Worm (Caenorhabditis elegans) whole organism, young adult: ENCODE data around the gene M110.7.

Source experiments
- B0019.2 ChIP-seq: fragments of 200-800 bp; sonication (Bioruptor generic); conservative IDR thresholded peaks from 2 replicates; pipeline ENCODE4 v1.3.6; 2022; ENCODE audit warnings: missing genetic modification reagents, missing genetic modification characterization, missing compliant biosample characterization
- B0035.1 ChIP-seq: sonication (generic microtip); optimal IDR thresholded peaks from 2 replicates; lab custom pipeline; 2016; ENCODE audit warnings: missing genetic modification characterization, mild to moderate bottlenecking, missing compliant biosample characterization, missing genotype, missing genetic modification reagents
- B0261.1 ChIP-seq: sonication (generic microtip); optimal IDR thresholded peaks from 2 replicates; lab custom pipeline; 2016; ENCODE audit warnings: mild to moderate bottlenecking, missing genetic modification characterization, moderate library complexity, missing compliant biosample characterization
- C06A6.2 ChIP-seq: fragments of 200-800 bp; sonication (Bioruptor generic); conservative IDR thresholded peaks from 2 replicates; pipeline ENCODE4 v1.3.6; 2022; ENCODE audit warnings: missing genetic modification characterization, missing compliant biosample characterization
- F22D6.2 ChIP-seq: sonication (generic microtip); optimal IDR thresholded peaks from 2 replicates; lab custom pipeline; 2016; ENCODE audit warnings: mild to moderate bottlenecking, missing genetic modification characterization, missing compliant biosample characterization
- F33H1.4 ChIP-seq: fragments of 200-800 bp; sonication (Bioruptor generic); IDR thresholded peaks from 2 replicates; pipeline ENCODE4 v1.3.6; 2022; ENCODE audit warnings: missing genetic modification reagents, missing genetic modification characterization, missing compliant biosample characterization
- F39B2.1 ChIP-seq: fragments of 200-800 bp; sonication (Bioruptor generic); IDR thresholded peaks from 2 replicates; pipeline ENCODE4 v1.3.6; 2022; ENCODE audit warnings: missing genetic modification reagents, missing genetic modification characterization, missing compliant biosample characterization
- F52B5.7 ChIP-seq: sonication (generic microtip); optimal IDR thresholded peaks from 2 replicates; lab custom pipeline; 2016; ENCODE audit warnings: mild to moderate bottlenecking, missing genetic modification characterization, missing compliant biosample characterization
- F55B11.4 ChIP-seq: sonication (generic microtip); optimal IDR thresholded peaks from 2 replicates; lab custom pipeline; 2016; ENCODE audit warnings: missing compliant biosample characterization, missing genetic modification characterization, borderline replicate concordance; ENCODE audit not compliant: insufficient read depth
- F57A8.1 ChIP-seq: fragments of 200-800 bp; sonication (Bioruptor generic); optimal IDR thresholded peaks from 2 replicates; lab custom pipeline; 2018; ENCODE audit warnings: mild to moderate bottlenecking, missing genetic modification characterization, moderate library complexity, missing compliant biosample characterization
- T07F8.4 ChIP-seq: sonication (generic microtip); optimal IDR thresholded peaks from 2 replicates; lab custom pipeline; 2016; ENCODE audit warnings: mild to moderate bottlenecking, missing genetic modification characterization, moderate library complexity, missing compliant biosample characterization
- Y67H2A.10 ChIP-seq: fragments of 200-800 bp; sonication (Bioruptor generic); conservative IDR thresholded peaks from 2 replicates; pipeline ENCODE4 v1.3.6; 2022; ENCODE audit warnings: missing genetic modification reagents, missing genetic modification characterization, missing compliant biosample characterization
- Y95B8A.8 ChIP-seq: fragments of 200-800 bp; sonication (Bioruptor generic); IDR thresholded peaks from 2 replicates; pipeline ENCODE4 v1.3.6; 2022; ENCODE audit warnings: missing genetic modification reagents, missing genetic modification characterization, missing compliant biosample characterization
- ZK185.1 ChIP-seq: sonication (generic microtip); optimal IDR thresholded peaks from 2 replicates; lab custom pipeline; 2016; ENCODE audit warnings: mild to moderate bottlenecking, missing genetic modification characterization, missing compliant biosample characterization; ENCODE audit not compliant: poor library complexity, severe bottlenecking
- akir-1 ChIP-seq: fragments of 200-800 bp; sonication (Bioruptor generic); optimal IDR thresholded peaks from 2 replicates; lab custom pipeline; 2018; ENCODE audit warnings: mild to moderate bottlenecking, missing genetic modification characterization, moderate library complexity, missing compliant biosample characterization
- ama-1 ChIP-seq, 3 experiments: fragments of 150-350 bp in 1 of 3; sonication (generic microtip) in 2 of 3; optimal IDR thresholded peaks; 2 replicates each; lab custom pipeline; 2014 to 2018; ENCODE audit warnings: missing biosample characterization in 2 of 3, missing genetic modification characterization in 2 of 3, missing genetic modification reagents in 2 of 3
- attf-3 ChIP-seq: fragments of 200-800 bp; sonication (Bioruptor generic); conservative IDR thresholded peaks from 2 replicates; pipeline ENCODE4 v1.3.6; 2022; ENCODE audit warnings: missing genetic modification reagents, missing genetic modification characterization, missing compliant biosample characterization
- attf-6 ChIP-seq: fragments of 200-800 bp; sonication (Bioruptor generic); IDR thresholded peaks from 2 replicates; pipeline ENCODE4 v1.3.6; 2022; ENCODE audit warnings: missing genetic modification reagents, missing genetic modification characterization, missing compliant biosample characterization
- bed-1 ChIP-seq: fragments of 200-800 bp; sonication (Bioruptor generic); IDR thresholded peaks from 2 replicates; pipeline ENCODE4 v1.3.6; 2022; ENCODE audit warnings: missing genetic modification reagents, missing genetic modification characterization, missing compliant biosample characterization
- ccch-3 ChIP-seq: fragments of 200-800 bp; sonication (Bioruptor generic); optimal IDR thresholded peaks from 2 replicates; lab custom pipeline; 2018; ENCODE audit warnings: mild to moderate bottlenecking, missing genetic modification characterization, missing compliant biosample characterization
- ceh-100 ChIP-seq: fragments of 200-800 bp; sonication (Bioruptor generic); IDR thresholded peaks from 2 replicates; pipeline ENCODE4 v1.3.6; 2022; ENCODE audit warnings: missing genetic modification reagents, missing genetic modification characterization, missing compliant biosample characterization
- ceh-40 ChIP-seq: fragments of 200-800 bp; sonication (Bioruptor generic); IDR thresholded peaks from 2 replicates; pipeline ENCODE4 v1.3.6; 2022; ENCODE audit warnings: missing genetic modification characterization, missing compliant biosample characterization
- ceh-58 ChIP-seq: fragments of 200-800 bp; sonication (Bioruptor generic); IDR thresholded peaks from 2 replicates; pipeline ENCODE4 v1.3.6; 2022; ENCODE audit warnings: missing genetic modification characterization, missing compliant biosample characterization
- ceh-79 ChIP-seq: sonication (generic microtip); optimal IDR thresholded peaks from 2 replicates; lab custom pipeline; 2017; ENCODE audit warnings: mild to moderate bottlenecking, missing genetic modification characterization, missing compliant biosample characterization
- dox-1 ChIP-seq: fragments of 200-800 bp; sonication (Bioruptor generic); IDR thresholded peaks from 2 replicates; pipeline ENCODE4 v1.3.6; 2022; ENCODE audit warnings: missing genetic modification reagents, missing genetic modification characterization, missing compliant biosample characterization
- efl-1 ChIP-seq: fragments of 150-350 bp; optimal IDR thresholded peaks from 2 replicates; lab custom pipeline; 2014; ENCODE audit warnings: missing biosample characterization, missing genetic modification reagents, missing genetic modification characterization
- egl-44 ChIP-seq: fragments of 200-800 bp; sonication (Bioruptor generic); IDR thresholded peaks from 2 replicates; pipeline ENCODE4 v1.3.6; 2022; ENCODE audit warnings: missing genetic modification reagents, missing genetic modification characterization, missing compliant biosample characterization
- fkh-3 ChIP-seq: sonication (generic microtip); optimal IDR thresholded peaks from 2 replicates; lab custom pipeline; 2016; ENCODE audit warnings: mild to moderate bottlenecking, missing genetic modification characterization, missing compliant biosample characterization
- hrde-1 ChIP-seq: sonication (generic microtip); optimal IDR thresholded peaks from 2 replicates; lab custom pipeline; 2016; ENCODE audit warnings: missing genetic modification characterization, mild to moderate bottlenecking, missing compliant biosample characterization, moderate library complexity, missing genotype, missing genetic modification reagents, borderline replicate concordance
- lin-26 ChIP-seq: fragments of 200-800 bp; sonication (Bioruptor generic); IDR thresholded peaks from 2 replicates; pipeline ENCODE4 v1.3.6; 2022; ENCODE audit warnings: missing genetic modification reagents, missing genetic modification characterization, missing compliant biosample characterization
- lin-35 ChIP-seq, 3 experiments: fragments of 150-350 bp in 2 of 3; sonication (generic microtip) in 1 of 3; optimal IDR thresholded peaks; 2 replicates each; lab custom pipeline; 2014 to 2018; ENCODE audit warnings: missing biosample characterization in 3 of 3, missing genetic modification characterization in 3 of 3, missing genetic modification reagents in 3 of 3
- lsl-1 ChIP-seq: fragments of 200-800 bp; sonication (Bioruptor generic); optimal IDR thresholded peaks from 2 replicates; lab custom pipeline; 2018; ENCODE audit warnings: mild to moderate bottlenecking, missing genetic modification characterization, moderate library complexity, missing compliant biosample characterization
- madf-6 ChIP-seq: fragments of 200-800 bp; sonication (Bioruptor generic); IDR thresholded peaks from 2 replicates; pipeline ENCODE4 v1.3.6; 2022; ENCODE audit warnings: missing genetic modification reagents, missing genetic modification characterization, missing compliant biosample characterization
- mxl-1 ChIP-seq: sonication (generic microtip); optimal IDR thresholded peaks from 2 replicates; lab custom pipeline; 2016; ENCODE audit warnings: missing genetic modification characterization, missing compliant biosample characterization
- nfyb-1 ChIP-seq: fragments of 200-800 bp; sonication (Bioruptor generic); IDR thresholded peaks from 2 replicates; pipeline ENCODE4 v1.3.6; 2022; ENCODE audit warnings: missing genetic modification reagents, missing genetic modification characterization, missing compliant biosample characterization
- nhr-27 ChIP-seq: fragments of 200-800 bp; sonication (Bioruptor generic); optimal IDR thresholded peaks from 2 replicates; lab custom pipeline; 2018; ENCODE audit warnings: mild to moderate bottlenecking, missing genetic modification characterization, moderate library complexity, missing compliant biosample characterization
- pbrm-1 ChIP-seq: fragments of 200-800 bp; sonication (Bioruptor generic); IDR thresholded peaks from 2 replicates; pipeline ENCODE4 v1.3.6; 2022; ENCODE audit warnings: missing genetic modification reagents, missing genetic modification characterization, missing compliant biosample characterization
- pha-4 ChIP-seq: fragments of 150-350 bp; sonication (generic microtip); optimal IDR thresholded peaks from 2 replicates; lab custom pipeline; 2014; ENCODE audit warnings: missing biosample characterization, missing genetic modification reagents, missing genetic modification characterization
- repo-1 ChIP-seq: sonication (generic microtip); optimal IDR thresholded peaks from 2 replicates; lab custom pipeline; 2017; ENCODE audit warnings: mild to moderate bottlenecking, missing genetic modification characterization, missing compliant biosample characterization
- sdz-38 ChIP-seq: sonication (generic microtip); optimal IDR thresholded peaks from 2 replicates; lab custom pipeline; 2016; ENCODE audit warnings: missing genotype, missing genetic modification characterization, missing compliant biosample characterization
- snpc-4 ChIP-seq, 5 experiments: fragments of 150-350 bp in 1 of 5; sonication (generic microtip) in 4 of 5; optimal IDR thresholded peaks; 2 replicates each; lab custom pipeline; 2014 to 2018; ENCODE audit warnings: missing genetic modification characterization in 5 of 5, missing biosample characterization in 3 of 5, antibody characterized with exemption in 2 of 5, mild to moderate bottlenecking in 2 of 5, missing compliant biosample characterization in 2 of 5, missing genotype in 2 of 5, moderate library complexity in 2 of 5, missing genetic modification reagents in 1 of 5
- unc-62 ChIP-seq: fragments of 150-350 bp; optimal IDR thresholded peaks from 2 replicates; lab custom pipeline; 2014; ENCODE audit warnings: missing biosample characterization, missing genetic modification reagents, missing genetic modification characterization
- zim-3 ChIP-seq: sonication (generic microtip); optimal IDR thresholded peaks from 2 replicates; lab custom pipeline; 2017; ENCODE audit warnings: mild to moderate bottlenecking, missing genetic modification characterization, moderate library complexity, missing compliant biosample characterization
- ztf-18 ChIP-seq: sonication (generic microtip); optimal IDR thresholded peaks from 2 replicates; lab custom pipeline; 2016; ENCODE audit warnings: missing genotype, mild to moderate bottlenecking, missing genetic modification characterization, missing compliant biosample characterization
- ztf-22 ChIP-seq: fragments of 200-800 bp; sonication (Bioruptor generic); optimal IDR thresholded peaks from 2 replicates; lab custom pipeline; 2018; ENCODE audit warnings: mild to moderate bottlenecking, missing genetic modification characterization, moderate library complexity, missing compliant biosample characterization
- ztf-25 ChIP-seq: fragments of 200-800 bp; sonication (Bioruptor generic); IDR thresholded peaks from 2 replicates; pipeline ENCODE4 v1.3.6; 2022; ENCODE audit warnings: missing genetic modification reagents, missing genetic modification characterization, missing compliant biosample characterization
- ztf-28 ChIP-seq: fragments of 200-800 bp; sonication (Bioruptor generic); IDR thresholded peaks from 2 replicates; pipeline ENCODE4 v1.3.6; 2022; ENCODE audit warnings: missing genetic modification reagents, missing genetic modification characterization, missing compliant biosample characterization
- ztf-6 ChIP-seq: fragments of 200-800 bp; sonication (Bioruptor generic); IDR thresholded peaks from 2 replicates; pipeline ENCODE4 v1.3.6; 2022; ENCODE audit warnings: missing genetic modification reagents, missing genetic modification characterization, missing compliant biosample characterization

Gene M110.7

DNA sequence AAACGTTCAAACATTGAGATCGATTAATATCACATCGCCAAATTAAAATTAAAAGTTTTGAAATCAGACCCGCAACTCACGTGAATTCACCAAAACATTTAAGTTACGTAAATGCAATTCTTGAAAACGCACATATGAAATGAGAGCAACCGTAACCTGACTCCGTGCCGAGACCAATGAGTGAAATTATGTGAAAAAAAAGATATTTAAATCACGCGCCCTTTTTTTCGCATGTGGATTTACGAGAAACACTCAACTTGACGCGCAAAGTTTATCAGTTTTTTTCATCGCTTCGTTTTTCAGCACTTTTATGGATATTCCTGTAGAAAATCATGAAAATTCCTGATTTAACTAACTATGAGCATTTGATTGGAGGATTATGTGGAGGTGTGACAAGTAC, 43.5 kb downstream of the M110.7 start, which contains the start of the genes gei-14 and slc-25A32 (continued):
- TF ChIP-seq attf-6 (GFP tag; lab: Robert Waterston, UW) = no peak
- no peak for TF ChIP-seq F57A8.1 (GFP tag; lab: Kevin White, UChicago)
- TF ChIP-seq C06A6.2 (GFP tag; lab: Robert Waterston, UW) = no peak
- no peak for TF ChIP-seq ztf-6 (GFP tag; lab: Robert Waterston, UW)
- TF ChIP-seq unc-62 (GFP tag; lab: Kevin White, UChicago) = no peak
- TF ChIP-seq lin-26 (GFP tag; lab: Robert Waterston, UW) = no peak
- TF ChIP-seq F52B5.7 = no peak
- TF ChIP-seq sdz-38 = no peak
- TF ChIP-seq nfyb-1 (GFP tag; lab: Robert Waterston, UW) = no peak
- peak; percentile 73 for TF ChIP-seq dox-1 (GFP tag; lab: Robert Waterston, UW)
- TF ChIP-seq lin-35 (GFP tag; optimal IDR thresholded peaks at IDR 0.05; lab: Kevin White, UChicago) = peak; percentile 50 to 75 (median 65)
- no peak for TF ChIP-seq ceh-40
- TF ChIP-seq repo-1 (tag; lab: Kevin White, UChicago) = no peak
- TF ChIP-seq Y67H2A.10 = no peak
- no peak for TF ChIP-seq B0035.1
- no peak for TF ChIP-seq ama-1 (optimal IDR thresholded peaks at IDR 0.05; lab: Kevin White, UChicago)
- TF ChIP-seq ama-1 (GFP tag; optimal IDR thresholded peaks at IDR 0.05; lab: Kevin White, UChicago) = no peak
- no peak for TF ChIP-seq fkh-3 (tag; lab: Kevin White, UChicago)
- TF ChIP-seq lsl-1 (GFP tag; lab: Kevin White, UChicago) = peak; percentile 94
- TF ChIP-seq B0019.2 = peak; percentile 88
- TF ChIP-seq F39B2.1 = no peak
- TF ChIP-seq F22D6.2 (tag; lab: Kevin White, UChicago) = no peak
- no peak for TF ChIP-seq B0261.1 (tag; lab: Kevin White, UChicago)
- TF ChIP-seq ZK185.1 (tag; lab: Kevin White, UChicago) = no peak
- TF ChIP-seq bed-1 (GFP tag; lab: Robert Waterston, UW) = no peak
- peak; percentile 95 for TF ChIP-seq madf-6 (GFP tag; lab: Robert Waterston, UW)
- no peak for TF ChIP-seq ceh-79 (tag; lab: Kevin White, UChicago)
- TF ChIP-seq mxl-1 (tag; lab: Kevin White, UChicago) = no peak
- no peak for TF ChIP-seq ceh-58 (GFP tag; lab: Robert Waterston, UW)
- TF ChIP-seq Y95B8A.8 (GFP tag; lab: Robert Waterston, UW) = no peak
- TF ChIP-seq hrde-1 (tag; lab: Kevin White, UChicago) = no peak
- TF ChIP-seq attf-3 (GFP tag; lab: Robert Waterston, UW) = no peak
- TF ChIP-seq akir-1 = no peak
- no peak for TF ChIP-seq nhr-27 (tag; lab: Kevin White, UChicago)
- no peak for TF ChIP-seq ztf-18 (tag; lab: Kevin White, UChicago)
- TF ChIP-seq ztf-25 (GFP tag; lab: Robert Waterston, UW) = no peak
- no peak for TF ChIP-seq T07F8.4 (tag; lab: Kevin White, UChicago)
- 0 out of 2 replicates have a peak, but pooled peaks have one; percentile 31 for TF ChIP-seq ceh-100
- TF ChIP-seq snpc-4 (GFP tag; optimal IDR thresholded peaks at IDR 0.05; lab: Kevin White, UChicago) = no peak
- TF ChIP-seq snpc-4 (tag; optimal IDR thresholded peaks at IDR 0.05; lab: Kevin White, UChicago) = peak in 3 of 4 experiments; percentile 22 to 47 (median 29)
- no peak for TF ChIP-seq ccch-3 (GFP tag; lab: Kevin White, UChicago)
- TF ChIP-seq pha-4 (tag; lab: Kevin White, UChicago) = no peak
- no peak for TF ChIP-seq ztf-22
- no peak for TF ChIP-seq ztf-28
- no peak for TF ChIP-seq F55B11.4 (tag; lab: Kevin White, UChicago)
- no peak for TF ChIP-seq egl-44 (GFP tag; lab: Robert Waterston, UW)
- TF ChIP-seq efl-1 (GFP tag; lab: Kevin White, UChicago) = peak; percentile 88
- no peak for TF ChIP-seq zim-3 (tag; lab: Kevin White, UChicago)
- TF ChIP-seq F33H1.4 (GFP tag; lab: Robert Waterston, UW) = peak; percentile 92
- peak; percentile 31; the same call in 1 of the 2 replicates for TF ChIP-seq pbrm-1 (GFP tag; lab: Robert Waterston, UW)
